Worm (Caenorhabditis elegans): Measurements from ENCODE around the gene slc-17.1.

DNA sequence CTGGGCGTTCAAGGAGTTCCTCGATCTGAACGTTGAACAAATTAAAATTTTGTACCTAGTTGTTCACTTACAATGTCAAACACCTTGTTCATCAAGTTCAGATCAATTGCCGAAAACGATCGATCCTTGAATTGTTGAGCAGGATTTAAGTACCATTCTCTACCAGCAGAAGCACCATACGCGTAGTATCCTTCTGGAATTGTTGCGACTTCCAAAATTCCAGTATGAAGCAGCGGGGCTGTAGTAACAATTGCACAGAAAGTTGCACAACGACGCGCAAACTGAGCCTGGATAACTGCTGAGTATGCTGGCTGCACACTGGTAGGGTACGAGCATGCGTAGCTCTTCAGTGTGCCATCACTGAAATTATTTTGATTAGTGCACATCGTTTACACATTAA lies 3.8 kb upstream of the slc-17.1 start:
- TF ChIP-seq nfya-2 (GFP tag; IDR thresholded peaks at IDR 0.05), result no peak
- TF ChIP-seq F37B4.10 (GFP tag; IDR thresholded peaks at IDR 0.05), result no peak
- no peak for TF ChIP-seq nhr-90 (tag; optimal IDR thresholded peaks at IDR 0.05)
- no peak for TF ChIP-seq tlf-1 (GFP tag; optimal IDR thresholded peaks at IDR 0.05)

Measured in whole organism, young adult.